Fruit fly (Drosophila melanogaster) whole organism, embryonic: Measurements from ENCODE around the gene CG42699.
A peak's percentile ranks its signal among the peaks of the same experiment; 100 is the strongest.

Source experiments
- Asciz ChIP-seq: fragments of 200-800 bp; sonication (Bioruptor generic); optimal IDR thresholded peaks from 2 replicates; lab custom pipeline; 2017; ENCODE audit warnings: missing biosample characterization, mild to moderate bottlenecking, missing genetic modification characterization, missing genetic modification reagents
- BEAF-32 ChIP-seq: fragments of 200-800 bp; sonication (Bioruptor generic); optimal IDR thresholded peaks from 3 replicates; lab custom pipeline; 2017; ENCODE audit warnings: missing biosample characterization, missing genetic modification characterization, mild to moderate bottlenecking, moderate library complexity, missing genetic modification reagents
- Bdp1 ChIP-seq: fragments of 200-800 bp; sonication (Bioruptor generic); optimal IDR thresholded peaks from 3 replicates; lab custom pipeline; 2016; ENCODE audit warnings: missing biosample characterization, missing genetic modification characterization
- CG10462 ChIP-seq: fragments of 200-800 bp; sonication (Bioruptor generic); optimal IDR thresholded peaks from 2 replicates; lab custom pipeline; 2016; ENCODE audit warnings: missing biosample characterization, missing genetic modification characterization
- CG12299 ChIP-seq: fragments of 200-800 bp; sonication (Bioruptor generic); optimal IDR thresholded peaks from 2 replicates; lab custom pipeline; 2018; ENCODE audit warnings: missing biosample characterization, mild to moderate bottlenecking, missing genetic modification characterization
- CG1233 ChIP-seq: fragments of 200-800 bp; sonication (Bioruptor generic); optimal IDR thresholded peaks from 4 replicates; lab custom pipeline; 2018; ENCODE audit warnings: missing biosample characterization, mild to moderate bottlenecking, missing genetic modification characterization
- CG13296 ChIP-seq: fragments of 200-800 bp; sonication (Bioruptor generic); optimal IDR thresholded peaks from 3 replicates; lab custom pipeline; 2018; ENCODE audit warnings: missing biosample characterization, mild to moderate bottlenecking, missing genetic modification characterization
- CG14710 ChIP-seq: fragments of 200-800 bp; sonication (Bioruptor generic); optimal IDR thresholded peaks from 3 replicates; lab custom pipeline; 2019; ENCODE audit warnings: missing biosample characterization, mild to moderate bottlenecking, missing genetic modification characterization, moderate library complexity
- CG15011 ChIP-seq: fragments of 200-800 bp; sonication (Bioruptor generic); optimal IDR thresholded peaks from 3 replicates; lab custom pipeline; 2018; ENCODE audit warnings: missing biosample characterization, mild to moderate bottlenecking, missing genetic modification characterization
- CG15479 ChIP-seq: fragments of 200-800 bp; sonication (Bioruptor generic); optimal IDR thresholded peaks from 3 replicates; lab custom pipeline; 2019; ENCODE audit warnings: missing biosample characterization, mild to moderate bottlenecking, missing genetic modification characterization, moderate library complexity
- CG17328 ChIP-seq: fragments of 200-800 bp; sonication (Bioruptor generic); IDR thresholded peaks from 2 replicates; pipeline ENCODE4 v1.3.6; 2022; ENCODE audit warnings: missing biosample characterization, missing genetic modification characterization
- CG17359 ChIP-seq: fragments of 200-800 bp; sonication (Bioruptor generic); optimal IDR thresholded peaks from 3 replicates; lab custom pipeline; 2018; ENCODE audit warnings: missing biosample characterization, mild to moderate bottlenecking, missing genetic modification characterization, moderate library complexity
- CG17829 ChIP-seq: fragments of 200-800 bp; optimal IDR thresholded peaks from 2 replicates; lab custom pipeline; 2019; ENCODE audit warnings: missing biosample characterization, mild to moderate bottlenecking, missing genetic modification characterization, moderate library complexity
- CG31388 ChIP-seq: fragments of 200-800 bp; sonication (Bioruptor generic); optimal IDR thresholded peaks from 2 replicates; lab custom pipeline; 2016; ENCODE audit warnings: missing biosample characterization, missing genetic modification characterization
- CG3407 ChIP-seq: fragments of 200-800 bp; sonication (Bioruptor generic); optimal IDR thresholded peaks from 2 replicates; lab custom pipeline; 2018; ENCODE audit warnings: missing biosample characterization, mild to moderate bottlenecking, missing genetic modification characterization
- CG3847 ChIP-seq: fragments of 200-800 bp; sonication (Bioruptor generic); IDR thresholded peaks from 2 replicates; pipeline ENCODE4 v1.3.6; 2022; ENCODE audit warnings: missing biosample characterization, missing genetic modification characterization
- CG4404 ChIP-seq: fragments of 200-800 bp; sonication (Bioruptor generic); IDR thresholded peaks from 2 replicates; pipeline ENCODE4 v1.3.6; 2022; ENCODE audit warnings: missing biosample characterization, missing genetic modification characterization
- CG8089 ChIP-seq: fragments of 200-800 bp; sonication (Bioruptor generic); optimal IDR thresholded peaks from 3 replicates; lab custom pipeline; 2016; ENCODE audit warnings: missing biosample characterization, missing genetic modification characterization
- CG8281 ChIP-seq: fragments of 200-800 bp; sonication (Bioruptor generic); optimal IDR thresholded peaks from 2 replicates; lab custom pipeline; 2018; ENCODE audit warnings: missing biosample characterization, mild to moderate bottlenecking, missing genetic modification characterization, moderate library complexity
- CG8924 ChIP-seq: fragments of 200-800 bp; optimal IDR thresholded peaks from 3 replicates; lab custom pipeline; 2019; ENCODE audit warnings: missing biosample characterization, mild to moderate bottlenecking, missing genetic modification characterization, moderate library complexity
- CG9797 ChIP-seq: fragments of 200-800 bp; sonication (Bioruptor generic); optimal IDR thresholded peaks from 3 replicates; lab custom pipeline; 2018; ENCODE audit warnings: missing biosample characterization, mild to moderate bottlenecking, missing genetic modification characterization
- Dad ChIP-seq: fragments of 200-800 bp; sonication (Bioruptor generic); optimal IDR thresholded peaks from 3 replicates; lab custom pipeline; 2016; ENCODE audit warnings: missing biosample characterization, missing genetic modification characterization
- Dfd ChIP-seq, 2 experiments: fragments of >200 bp; optimal IDR thresholded peaks; 2 replicates each; lab custom pipeline; 2017; ENCODE audit warnings: missing biosample characterization in 2 of 2, missing genetic modification characterization in 2 of 2
- H15 ChIP-seq: fragments of 200-800 bp; sonication (Bioruptor generic); IDR thresholded peaks from 3 replicates; pipeline ENCODE4 v1.3.6; 2022; ENCODE audit warnings: missing biosample characterization, missing genetic modification characterization
- HHEX ChIP-seq: fragments of 200-800 bp; sonication (Bioruptor generic); optimal IDR thresholded peaks from 3 replicates; lab custom pipeline; 2017; ENCODE audit warnings: missing biosample characterization, mild to moderate bottlenecking, missing genetic modification characterization, missing genetic modification reagents
- Hsf ChIP-seq: fragments of 200-800 bp; sonication (Bioruptor generic); optimal IDR thresholded peaks from 3 replicates; lab custom pipeline; 2016; ENCODE audit warnings: missing biosample characterization, missing genetic modification characterization
- Kr ChIP-seq: fragments of 200-800 bp; sonication (Bioruptor generic); optimal IDR thresholded peaks from 2 replicates; lab custom pipeline; 2017; ENCODE audit warnings: missing biosample characterization, mild to moderate bottlenecking, missing genetic modification characterization
- Lhr ChIP-seq: fragments of 200-800 bp; sonication (Bioruptor generic); optimal IDR thresholded peaks from 3 replicates; lab custom pipeline; 2017; ENCODE audit warnings: mild to moderate bottlenecking, missing biosample characterization, missing genetic modification reagents, missing genetic modification characterization
- MESR4 ChIP-seq: fragments of 200-800 bp; sonication (Bioruptor generic); optimal IDR thresholded peaks from 2 replicates; lab custom pipeline; 2018; ENCODE audit warnings: missing biosample characterization, mild to moderate bottlenecking, missing genetic modification characterization, moderate library complexity
- Spps ChIP-seq: fragments of 200-800 bp; sonication (Bioruptor generic); optimal IDR thresholded peaks from 2 replicates; lab custom pipeline; 2018; ENCODE audit warnings: missing biosample characterization, mild to moderate bottlenecking, missing genetic modification characterization
- Sry-δ ChIP-seq: fragments of 200-800 bp; sonication (Bioruptor generic); optimal IDR thresholded peaks from 2 replicates; lab custom pipeline; 2016; ENCODE audit warnings: missing biosample characterization, missing genetic modification characterization
- ab ChIP-seq: fragments of 200-800 bp; sonication (Bioruptor generic); optimal IDR thresholded peaks from 2 replicates; lab custom pipeline; 2016; ENCODE audit warnings: missing biosample characterization, missing genetic modification characterization
- ase ChIP-seq: fragments of 200-800 bp; sonication (Bioruptor generic); IDR thresholded peaks from 3 replicates; pipeline ENCODE4 v1.3.6; 2022; ENCODE audit warnings: missing biosample characterization, missing genetic modification characterization
- ci ChIP-seq: fragments of 200-800 bp; sonication (Bioruptor generic); IDR thresholded peaks from 3 replicates; pipeline ENCODE4 v1.3.6; 2022; ENCODE audit warnings: missing biosample characterization, missing genetic modification characterization
- dan ChIP-seq: fragments of 200-800 bp; sonication (Bioruptor generic); IDR thresholded peaks from 2 replicates; pipeline ENCODE4 v1.3.6; 2022; ENCODE audit warnings: missing biosample characterization, missing genetic modification characterization
- fd3F ChIP-seq: fragments of 200-800 bp; sonication (Bioruptor generic); optimal IDR thresholded peaks from 2 replicates; lab custom pipeline; 2018; ENCODE audit warnings: missing biosample characterization, mild to moderate bottlenecking, missing genetic modification characterization, moderate library complexity
- lmd ChIP-seq: fragments of 200-800 bp; sonication (Bioruptor generic); IDR thresholded peaks from 2 replicates; pipeline ENCODE4 v1.3.6; 2022; ENCODE audit warnings: missing biosample characterization, missing genetic modification characterization
- nau ChIP-seq: fragments of 200-800 bp; sonication (Bioruptor generic); optimal IDR thresholded peaks from 3 replicates; lab custom pipeline; 2017; ENCODE audit warnings: missing biosample characterization, mild to moderate bottlenecking, missing genetic modification characterization, missing genetic modification reagents
- onecut ChIP-seq: fragments of 200-800 bp; sonication (Bioruptor generic); IDR thresholded peaks from 2 replicates; pipeline ENCODE4 v1.3.6; 2022; ENCODE audit warnings: missing biosample characterization, missing genetic modification characterization
- rib ChIP-seq: fragments of 200-800 bp; sonication (Bioruptor generic); IDR thresholded peaks from 2 replicates; pipeline ENCODE4 v1.3.6; 2022; ENCODE audit warnings: missing biosample characterization, missing genetic modification characterization
- sens-2 ChIP-seq: fragments of 200-800 bp; sonication (Bioruptor generic); IDR thresholded peaks from 2 replicates; pipeline ENCODE4 v1.3.6; 2022; ENCODE audit warnings: missing biosample characterization, missing genetic modification characterization
- sima ChIP-seq: fragments of 200-800 bp; sonication (Bioruptor generic); optimal IDR thresholded peaks from 2 replicates; lab custom pipeline; 2016; ENCODE audit warnings: missing biosample characterization, missing genetic modification characterization
- sug ChIP-seq: fragments of 200-800 bp; optimal IDR thresholded peaks from 2 replicates; lab custom pipeline; 2019; ENCODE audit warnings: missing biosample characterization, mild to moderate bottlenecking, missing genetic modification characterization, moderate library complexity
- tap ChIP-seq: fragments of 200-800 bp; optimal IDR thresholded peaks from 3 replicates; lab custom pipeline; 2019; ENCODE audit warnings: missing biosample characterization, mild to moderate bottlenecking, missing genetic modification characterization, moderate library complexity
- toy ChIP-seq: fragments of 200-800 bp; sonication (Bioruptor generic); IDR thresholded peaks from 2 replicates; pipeline ENCODE4 v1.3.6; 2022; ENCODE audit warnings: missing biosample characterization, missing genetic modification characterization
- unpg ChIP-seq: fragments of 200-800 bp; sonication (Bioruptor generic); optimal IDR thresholded peaks from 3 replicates; lab custom pipeline; 2018; ENCODE audit warnings: missing biosample characterization, mild to moderate bottlenecking, missing genetic modification characterization, moderate library complexity
- usp ChIP-seq: fragments of >200 bp; optimal IDR thresholded peaks from 2 replicates; lab custom pipeline; 2017; ENCODE audit warnings: missing biosample characterization, missing genetic modification characterization
- vfl ChIP-seq: fragments of 200-800 bp; sonication (Bioruptor generic); optimal IDR thresholded peaks from 2 replicates; lab custom pipeline; 2016; ENCODE audit warnings: missing biosample characterization, missing genetic modification characterization

Gene CG42699

dm6 chrX:5746864-5747861 is 17.2 kb upstream of the CG42699 start, which contains the start of the genes IntS6 and Rtel1 (continued):
- peak; percentile 2 for TF ChIP-seq Kr (GFP tag; lab: Kevin White, UChicago)
- TF ChIP-seq Sry-δ, result peak; percentile 65
- peak; percentile 84 for TF ChIP-seq CG9797
- peak; percentile 67 for TF ChIP-seq CG10462 (GFP tag; lab: Kevin White, UChicago)
- peak; percentile 85 for TF ChIP-seq CG4404
- TF ChIP-seq CG3407, result peak; percentile 69
- peak; percentile 84 for TF ChIP-seq rib
- TF ChIP-seq Hsf (GFP tag; lab: Kevin White, UChicago), result peak; percentile 93
- TF ChIP-seq dan (GFP tag; lab: Robert Waterston, UW), result peak; percentile 77
- peak; percentile 79 for TF ChIP-seq onecut (GFP tag; lab: Robert Waterston, UW)
- TF ChIP-seq CG17328, result peak; percentile 81
- peak; percentile 83 for TF ChIP-seq ase (GFP tag; lab: Robert Waterston, UW)
- TF ChIP-seq HHEX (GFP tag; lab: Kevin White, UChicago), result peak; percentile 90
- TF ChIP-seq Dfd (GFP tag; optimal IDR thresholded peaks at IDR 0.05; lab: Kevin White, UChicago), result no peak
- peak; percentile 91 for TF ChIP-seq CG8924 (tag; lab: Kevin White, UChicago)
- peak; percentile 40 for TF ChIP-seq MESR4
- peak; percentile 60 for TF ChIP-seq nau (GFP tag; lab: Kevin White, UChicago)
- peak; percentile 65 for TF ChIP-seq sima (GFP tag; lab: Kevin White, UChicago)
- peak; percentile 71 for TF ChIP-seq CG15011
- TF ChIP-seq CG1233 (GFP tag; lab: Kevin White, UChicago), result peak; percentile 88
- TF ChIP-seq tap (tag; lab: Kevin White, UChicago), result peak; percentile 86
- peak; percentile 88 for TF ChIP-seq ci (GFP tag; lab: Robert Waterston, UW)
- TF ChIP-seq CG3847, result peak; percentile 89
- peak; percentile 86 for TF ChIP-seq CG8089
- peak; percentile 78 for TF ChIP-seq Dad (GFP tag; lab: Kevin White, UChicago)
- peak; percentile 85 for TF ChIP-seq CG14710 (tag; lab: Kevin White, UChicago)
- TF ChIP-seq vfl (GFP tag; lab: Kevin White, UChicago), result peak; percentile 80
- peak; percentile 91 for TF ChIP-seq CG12299
- TF ChIP-seq fd3F, result peak; percentile 87
- peak; percentile 75 for TF ChIP-seq CG15479 (GFP tag; lab: Kevin White, UChicago)
- TF ChIP-seq CG8281 (tag; lab: Kevin White, UChicago), result peak; percentile 73
- peak; percentile 62 for TF ChIP-seq CG31388 (GFP tag; lab: Kevin White, UChicago)
- peak; percentile 68; the same call in 2 of the 3 replicates for TF ChIP-seq H15 (GFP tag; lab: Robert Waterston, UW)
- peak; percentile 58; the same call in 1 of the 2 replicates for TF ChIP-seq toy (GFP tag; lab: Robert Waterston, UW)
- TF ChIP-seq sug (tag; lab: Kevin White, UChicago), result peak; percentile 91
- peak; percentile 86 for TF ChIP-seq CG17359 (tag; lab: Kevin White, UChicago)
- TF ChIP-seq usp (GFP tag; lab: Kevin White, UChicago), result no peak
- TF ChIP-seq BEAF-32, result peak; percentile 58
- peak; percentile 64; the same call in 1 of the 2 replicates for TF ChIP-seq sens-2
- peak; percentile 85 for TF ChIP-seq CG17829 (tag; lab: Kevin White, UChicago)
- TF ChIP-seq CG13296 (GFP tag; lab: Kevin White, UChicago), result peak; percentile 86
- peak; percentile 75 for TF ChIP-seq Bdp1
- TF ChIP-seq ab, result peak; percentile 75
- peak; percentile 64 for TF ChIP-seq Lhr (GFP tag; lab: Kevin White, UChicago)
- TF ChIP-seq unpg, result peak; percentile 93
- TF ChIP-seq lmd, result peak; percentile 93
- TF ChIP-seq Spps (tag; lab: Kevin White, UChicago), result peak; percentile 64
- TF ChIP-seq Asciz (GFP tag; lab: Kevin White, UChicago), result peak; percentile 66
